Worm (Caenorhabditis elegans) whole organism, L4 larva: Measurements from ENCODE around the gene F36H1.12.
A peak's percentile ranks its signal among the peaks of the same experiment; 100 is the strongest.

ENCODE experiments used
- D1046.2 ChIP-seq: fragments of 200-800 bp; sonication (Bioruptor generic); IDR thresholded peaks from 2 replicates; pipeline ENCODE4 v1.3.6; 2022; ENCODE audit warnings: missing genetic modification characterization, missing compliant biosample characterization
- F10B5.3 ChIP-seq: sonication (generic microtip); optimal IDR thresholded peaks from 2 replicates; lab custom pipeline; 2016; ENCODE audit warnings: mild to moderate bottlenecking, missing genetic modification characterization, missing compliant biosample characterization
- F26F4.8 ChIP-seq: fragments of 200-800 bp; sonication (Bioruptor generic); conservative IDR thresholded peaks from 2 replicates; pipeline ENCODE4 v1.3.6; 2022; ENCODE audit warnings: missing genetic modification characterization, missing compliant biosample characterization
- F37D6.2 ChIP-seq: sonication (generic microtip); optimal IDR thresholded peaks from 2 replicates; lab custom pipeline; 2016; ENCODE audit warnings: mild to moderate bottlenecking, missing genetic modification characterization, missing compliant biosample characterization
- F44E2.7 ChIP-seq: fragments of 200-800 bp; sonication (Bioruptor generic); IDR thresholded peaks from 2 replicates; pipeline ENCODE4 v2.1.2; 2022; ENCODE audit warnings: missing genetic modification characterization, missing compliant biosample characterization
- T20F7.1 ChIP-seq: fragments of 200-800 bp; sonication (Bioruptor generic); optimal IDR thresholded peaks from 2 replicates; lab custom pipeline; 2018; ENCODE audit warnings: mild to moderate bottlenecking, missing genetic modification characterization, missing compliant biosample characterization
- T26A8.4 ChIP-seq: fragments of 200-800 bp; sonication (Bioruptor generic); IDR thresholded peaks from 2 replicates; pipeline ENCODE4 v1.3.6; 2022; ENCODE audit warnings: missing genetic modification characterization, missing compliant biosample characterization
- Y48G9A.11 ChIP-seq: fragments of 200-800 bp; sonication (Bioruptor generic); IDR thresholded peaks from 2 replicates; pipeline ENCODE4 v1.3.6; 2022; ENCODE audit warnings: missing genetic modification reagents, missing genetic modification characterization, missing compliant biosample characterization
- ceh-20 ChIP-seq: fragments of 200-800 bp; sonication (Bioruptor generic); IDR thresholded peaks from 2 replicates; pipeline ENCODE4 v1.3.6; 2022; ENCODE audit warnings: missing genetic modification reagents, missing genetic modification characterization, missing compliant biosample characterization
- ceh-32 ChIP-seq: sonication (generic microtip); optimal IDR thresholded peaks from 2 replicates; lab custom pipeline; 2016; ENCODE audit warnings: mild to moderate bottlenecking, missing genetic modification characterization, missing compliant biosample characterization; ENCODE audit not compliant: poor library complexity
- ceh-44 ChIP-seq: fragments of 200-800 bp; sonication (Bioruptor generic); IDR thresholded peaks from 2 replicates; pipeline ENCODE4 v1.3.6; 2022; ENCODE audit warnings: missing genetic modification reagents, missing genetic modification characterization, missing compliant biosample characterization
- ceh-82 ChIP-seq: sonication (generic microtip); optimal IDR thresholded peaks from 2 replicates; lab custom pipeline; 2017; ENCODE audit warnings: missing biosample characterization, missing genetic modification characterization
- ces-1 ChIP-seq: fragments of 150-350 bp; sonication (generic microtip); optimal IDR thresholded peaks from 4 replicates; lab custom pipeline; 2014; ENCODE audit warnings: missing biosample characterization, missing genetic modification reagents, missing genetic modification characterization
- cey-2 ChIP-seq: sonication (generic microtip); optimal IDR thresholded peaks from 3 replicates; lab custom pipeline; 2017; ENCODE audit warnings: missing genetic modification characterization, mild to moderate bottlenecking, missing compliant biosample characterization, antibody characterized with exemption, borderline replicate concordance; ENCODE audit not compliant: insufficient read depth
- ctbp-1 ChIP-seq: fragments of 200-800 bp; sonication (Bioruptor generic); IDR thresholded peaks from 2 replicates; pipeline ENCODE4 v1.3.6; 2022; ENCODE audit warnings: missing genetic modification reagents, missing genetic modification characterization, missing compliant biosample characterization
- daf-12 ChIP-seq: fragments of 150-350 bp; optimal IDR thresholded peaks from 2 replicates; lab custom pipeline; 2014; ENCODE audit warnings: missing biosample characterization, missing genetic modification reagents, missing genetic modification characterization
- daf-16 ChIP-seq, 3 experiments: sonication (generic microtip); optimal IDR thresholded peaks; 2 replicates each; lab custom pipeline; 2016 to 2017; ENCODE audit warnings: missing genetic modification characterization in 3 of 3, missing genetic modification reagents in 3 of 3, mild to moderate bottlenecking in 2 of 3, missing compliant biosample characterization in 2 of 3, missing biosample characterization in 1 of 3, moderate library complexity in 1 of 3
- daf-19 ChIP-seq: fragments of 200-800 bp; sonication (Bioruptor generic); conservative IDR thresholded peaks from 2 replicates; pipeline ENCODE4 v1.3.6; 2022; ENCODE audit warnings: missing genetic modification characterization, missing compliant biosample characterization
- dmd-6 ChIP-seq: fragments of 200-800 bp; sonication (Bioruptor generic); IDR thresholded peaks from 2 replicates; pipeline ENCODE4 v1.3.6; 2022; ENCODE audit warnings: missing genetic modification reagents, missing genetic modification characterization, missing compliant biosample characterization
- dve-1 ChIP-seq: sonication (generic microtip); optimal IDR thresholded peaks from 2 replicates; lab custom pipeline; 2017; ENCODE audit warnings: antibody characterized with exemption, mild to moderate bottlenecking, missing genetic modification characterization, missing compliant biosample characterization; ENCODE audit not compliant: insufficient read depth
- egl-27 ChIP-seq: sonication (generic microtip); optimal IDR thresholded peaks from 3 replicates; lab custom pipeline; 2017; ENCODE audit warnings: missing biosample characterization, missing genetic modification reagents, missing genetic modification characterization
- fkh-10 ChIP-seq: fragments of 150-350 bp; optimal IDR thresholded peaks from 2 replicates; lab custom pipeline; 2014; ENCODE audit warnings: missing biosample characterization, missing genetic modification reagents, missing genetic modification characterization
- jun-1 ChIP-seq: fragments of 150-350 bp; optimal IDR thresholded peaks from 2 replicates; lab custom pipeline; 2014; ENCODE audit warnings: missing biosample characterization, missing genetic modification reagents, missing genetic modification characterization
- lim-7 ChIP-seq: fragments of 200-800 bp; sonication (Bioruptor generic); IDR thresholded peaks from 2 replicates; pipeline ENCODE4 v1.3.6; 2022; ENCODE audit warnings: missing genetic modification characterization, missing compliant biosample characterization
- lin-1 ChIP-seq: fragments of 200-800 bp; sonication (Bioruptor generic); IDR thresholded peaks from 2 replicates; pipeline ENCODE4 v1.3.6; 2022; ENCODE audit warnings: missing genetic modification reagents, missing genetic modification characterization, missing compliant biosample characterization
- lin-13 ChIP-seq: fragments of 150-350 bp; optimal IDR thresholded peaks from 2 replicates; lab custom pipeline; 2014; ENCODE audit warnings: missing biosample characterization, missing genetic modification reagents, missing genetic modification characterization
- lin-15B ChIP-seq: fragments of 150-350 bp; sonication (generic microtip); optimal IDR thresholded peaks from 3 replicates; lab custom pipeline; 2014; ENCODE audit warnings: missing biosample characterization, missing genetic modification characterization
- lin-38 ChIP-seq: fragments of 200-800 bp; sonication (Bioruptor generic); IDR thresholded peaks from 2 replicates; pipeline ENCODE4 v1.3.6; 2022; ENCODE audit warnings: missing genetic modification reagents, missing genetic modification characterization, missing compliant biosample characterization
- lir-3 ChIP-seq: sonication (generic microtip); optimal IDR thresholded peaks from 2 replicates; lab custom pipeline; 2016; ENCODE audit warnings: mild to moderate bottlenecking, missing genetic modification characterization, missing compliant biosample characterization
- mdt-29 ChIP-seq: fragments of 200-800 bp; sonication (Bioruptor generic); IDR thresholded peaks from 2 replicates; pipeline ENCODE4 v1.3.6; 2022; ENCODE audit warnings: missing genetic modification reagents, missing genetic modification characterization, missing compliant biosample characterization
- mes-2 ChIP-seq: sonication (generic microtip); optimal IDR thresholded peaks from 2 replicates; lab custom pipeline; 2016; ENCODE audit warnings: missing genotype, mild to moderate bottlenecking, missing genetic modification characterization, missing compliant biosample characterization; ENCODE audit not compliant: poor library complexity, severe bottlenecking
- mxl-2 ChIP-seq: fragments of 200-800 bp; sonication (Bioruptor generic); conservative IDR thresholded peaks from 2 replicates; pipeline ENCODE4 v1.3.6; 2022; ENCODE audit warnings: missing genetic modification reagents, missing genetic modification characterization, missing compliant biosample characterization
- nhr-10 ChIP-seq: fragments of 150-350 bp; optimal IDR thresholded peaks from 2 replicates; lab custom pipeline; 2014; ENCODE audit warnings: missing biosample characterization, missing genetic modification characterization
- nhr-11 ChIP-seq: fragments of 150-350 bp; optimal IDR thresholded peaks from 2 replicates; lab custom pipeline; 2014; ENCODE audit warnings: missing biosample characterization, missing genetic modification characterization
- nhr-237 ChIP-seq: sonication (generic microtip); optimal IDR thresholded peaks from 2 replicates; lab custom pipeline; 2017; ENCODE audit warnings: missing biosample characterization, missing genetic modification characterization
- nhr-25 ChIP-seq: sonication (generic microtip); optimal IDR thresholded peaks from 2 replicates; lab custom pipeline; 2017; ENCODE audit warnings: missing genetic modification characterization, mild to moderate bottlenecking, missing compliant biosample characterization, antibody characterized with exemption, moderate library complexity, borderline replicate concordance; ENCODE audit not compliant: insufficient read depth
- nhr-42 ChIP-seq: fragments of 200-800 bp; sonication (Bioruptor generic); IDR thresholded peaks from 2 replicates; pipeline ENCODE4 v1.3.6; 2022; ENCODE audit warnings: missing genetic modification characterization, missing compliant biosample characterization
- nhr-48 ChIP-seq: sonication (generic microtip); optimal IDR thresholded peaks from 2 replicates; lab custom pipeline; 2016; ENCODE audit warnings: mild to moderate bottlenecking, missing genetic modification characterization, missing compliant biosample characterization
- nhr-77 ChIP-seq: fragments of 150-350 bp; optimal IDR thresholded peaks from 2 replicates; lab custom pipeline; 2014; ENCODE audit warnings: missing biosample characterization, missing genetic modification characterization
- php-3 ChIP-seq: fragments of 200-800 bp; sonication (Bioruptor generic); IDR thresholded peaks from 2 replicates; pipeline ENCODE4 v1.3.6; 2022; ENCODE audit warnings: missing genetic modification reagents, missing genetic modification characterization, missing compliant biosample characterization
- rbr-2 ChIP-seq: sonication (generic microtip); optimal IDR thresholded peaks from 2 replicates; lab custom pipeline; 2016; ENCODE audit warnings: missing genotype, missing genetic modification characterization, missing compliant biosample characterization
- snpc-1.2 ChIP-seq: fragments of 200-800 bp; sonication (Bioruptor generic); IDR thresholded peaks from 2 replicates; pipeline ENCODE4 v1.3.6; 2022; ENCODE audit warnings: missing genetic modification reagents, missing genetic modification characterization, missing compliant biosample characterization
- spr-1 ChIP-seq: sonication (generic microtip); optimal IDR thresholded peaks from 2 replicates; lab custom pipeline; 2016; ENCODE audit warnings: mild to moderate bottlenecking, missing genetic modification characterization, missing compliant biosample characterization
- unc-130 ChIP-seq: sonication (generic microtip); optimal IDR thresholded peaks from 2 replicates; lab custom pipeline; 2016; ENCODE audit warnings: missing genetic modification reagents, missing genetic modification characterization, missing compliant biosample characterization
- unc-39 ChIP-seq: sonication (generic microtip); optimal IDR thresholded peaks from 2 replicates; lab custom pipeline; 2017; ENCODE audit warnings: missing biosample characterization, missing genetic modification characterization
- ztf-11 ChIP-seq: fragments of 150-350 bp; optimal IDR thresholded peaks from 2 replicates; lab custom pipeline; 2014; ENCODE audit warnings: missing biosample characterization, missing genetic modification characterization

Gene F36H1.12

ce11 chrIV:11053652-11054317 is at the start of gene F36H1.12, which contains the start of gene lin-3:
Gene F36H1.12, minus strand, starts transcription at chrIV:11053702.
Gene lin-3, plus strand, starts transcription at chrIV:11054308.
- no peak for TF ChIP-seq ceh-82 (tag; lab: Kevin White, UChicago)
- TF ChIP-seq Y48G9A.11 (GFP tag; lab: Robert Waterston, UW): no peak
- no peak for TF ChIP-seq F37D6.2 (tag; lab: Kevin White, UChicago)
- TF ChIP-seq spr-1: no peak
- TF ChIP-seq lin-38 (GFP tag; lab: Robert Waterston, UW): peak; percentile 85
- no peak for TF ChIP-seq F26F4.8 (GFP tag; lab: Robert Waterston, UW)
- no peak for TF ChIP-seq unc-39 (tag; lab: Kevin White, UChicago)
- TF ChIP-seq rbr-2 (tag; lab: Kevin White, UChicago): no peak
- no peak for TF ChIP-seq mes-2
- TF ChIP-seq ceh-44 (GFP tag; lab: Robert Waterston, UW): 0 out of 2 replicates have a peak, but pooled peaks have one; percentile 31
- TF ChIP-seq snpc-1.2: no peak
- TF ChIP-seq daf-16 (GFP tag; optimal IDR thresholded peaks at IDR 0.05; lab: Kevin White, UChicago): no peak
- TF ChIP-seq daf-16 (tag; optimal IDR thresholded peaks at IDR 0.05; lab: Kevin White, UChicago): no peak
- TF ChIP-seq F44E2.7 (GFP tag; lab: Robert Waterston, UW): no peak
- peak; percentile 19 for TF ChIP-seq unc-130 (GFP tag; lab: Kevin White, UChicago)
- no peak for TF ChIP-seq ceh-32 (tag; lab: Kevin White, UChicago)
- no peak for TF ChIP-seq daf-19 (GFP tag; lab: Robert Waterston, UW)
- no peak for TF ChIP-seq nhr-237 (tag; lab: Kevin White, UChicago)
- no peak for TF ChIP-seq T26A8.4 (GFP tag; lab: Robert Waterston, UW)
- TF ChIP-seq lir-3 (tag; lab: Kevin White, UChicago): no peak
- no peak for TF ChIP-seq mxl-2
- TF ChIP-seq lim-7: no peak
- TF ChIP-seq nhr-77 (tag; lab: Kevin White, UChicago): no peak
- TF ChIP-seq egl-27: no peak
- TF ChIP-seq F10B5.3 (tag; lab: Kevin White, UChicago): no peak
- TF ChIP-seq nhr-48 (tag; lab: Kevin White, UChicago): no peak
- no peak for TF ChIP-seq nhr-10

- TF ChIP-seq rbr-2 (tag; lab: Kevin White, UChicago) (no peak), ctbp-1 (no peak), F37D6.2 (tag; lab: Kevin White, UChicago) (no peak), nhr-11 (no peak), ceh-82 (tag; lab: Kevin White, UChicago) (no peak), dve-1 (no peak), php-3 (GFP tag; lab: Robert Waterston, UW) (no peak), mdt-29 (GFP tag; lab: Robert Waterston, UW) (no peak), nhr-25 (tag; lab: Kevin White, UChicago) (no peak), cey-2 (tag; lab: Kevin White, UChicago) (no peak), daf-12 (tag; lab: Kevin White, UChicago) (no peak), dmd-6 (no peak), ceh-32 (tag; lab: Kevin White, UChicago) (no peak), fkh-10 (GFP tag; lab: Kevin White, UChicago) (no peak)
Measured at ce11 chrIV:11102608-11103007, 49.1 kb upstream of the F36H1.12 start, which contains the start of gene srlf-17. Gene srlf-17, minus strand, starts transcription at chrIV:11102708.

- TF ChIP-seq lin-15B (tag; lab: Kevin White, UChicago) (no peak), ces-1 (GFP tag; lab: Kevin White, UChicago) (no peak), T20F7.1 (GFP tag; lab: Kevin White, UChicago) (no peak), mdt-29 (GFP tag; lab: Robert Waterston, UW) (no peak), jun-1 (tag; lab: Kevin White, UChicago) (no peak), F44E2.7 (GFP tag; lab: Robert Waterston, UW) (no peak), lin-13 (no peak), lin-1 (no peak), D1046.2 (GFP tag; lab: Robert Waterston, UW) (no peak), unc-39 (tag; lab: Kevin White, UChicago) (no peak), ztf-11 (tag; lab: Kevin White, UChicago) (no peak), nhr-11 (no peak), dve-1 (no peak), nhr-42 (GFP tag; lab: Robert Waterston, UW) (no peak), mxl-2 (no peak), fkh-10 (GFP tag; lab: Kevin White, UChicago) (no peak), ceh-20 (GFP tag; lab: Robert Waterston, UW) (no peak)
Measured at ce11 chrIV:11101383-11101782, 47.9 kb upstream of the F36H1.12 start, which contains the start of gene srlf-18. Gene srlf-18, minus strand, starts transcription at chrIV:11101483.
